Fruit fly (Drosophila melanogaster): ENCODE data around the gene z.

DNA sequence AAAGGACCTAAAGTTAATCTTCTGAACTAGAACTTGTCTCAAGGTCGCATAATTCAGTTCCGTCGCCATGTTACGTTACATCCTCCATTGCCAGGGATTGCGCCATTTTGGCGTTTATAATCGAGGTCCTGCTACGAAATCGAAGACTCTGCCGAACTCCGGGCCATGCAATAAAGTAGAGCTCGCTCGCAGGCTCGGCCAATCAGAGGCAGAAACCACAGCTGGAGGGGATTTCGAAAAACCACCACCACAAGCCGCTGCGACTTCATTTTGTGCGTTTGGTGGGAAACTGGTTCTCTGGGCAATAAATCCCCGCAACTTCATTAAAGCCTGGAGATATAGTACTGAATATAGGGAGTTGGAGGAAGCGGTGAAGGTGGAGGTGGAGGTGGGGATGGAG lies 12.7 kb upstream of the z start:
- TF ChIP-seq ttk (GFP tag; IDR thresholded peaks at IDR 0.05) = no peak
- no peak for TF ChIP-seq CG13775 (GFP tag; optimal IDR thresholded peaks at IDR 0.05)
- no peak for TF ChIP-seq Dip3 (GFP tag; optimal IDR thresholded peaks at IDR 0.05)
